Worm (Caenorhabditis elegans): Measurements from ENCODE around the gene unc-53.

DNA sequence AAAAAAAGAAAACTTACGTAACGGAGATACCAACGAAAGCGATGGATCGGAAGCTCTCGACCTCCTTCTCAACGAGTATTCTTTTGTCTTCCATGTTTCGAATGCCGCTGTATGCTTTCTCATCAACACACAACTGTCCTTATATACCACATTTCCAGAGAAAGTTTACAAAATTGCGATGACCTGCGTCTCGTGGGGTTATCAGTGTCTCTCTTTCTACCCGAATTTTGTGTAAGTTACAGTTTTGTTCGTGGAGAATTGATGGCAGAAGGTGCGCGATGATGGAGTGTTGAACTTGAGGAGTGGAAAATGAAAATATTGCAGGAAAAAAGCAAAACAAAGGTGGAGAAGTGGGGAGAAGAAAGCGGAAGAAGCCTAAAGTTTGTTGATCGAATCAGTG lies 75.6 kb downstream of the unc-53 start, which contains the start of gene col-81:
- TF ChIP-seq lim-7 (GFP tag; IDR thresholded peaks at IDR 0.05) (no peak), ama-1 (optimal IDR thresholded peaks at IDR 0.05) (no peak), gei-8 (GFP tag; optimal IDR thresholded peaks at IDR 0.05) (no peak)
